Worm (Caenorhabditis elegans) whole organism, L1 larva: ENCODE data around the gene try-4.
A peak's percentile ranks its signal among the peaks of the same experiment; 100 is the strongest.

Experiments used
- C16A3.4 ChIP-seq: fragments of 150-350 bp; optimal IDR thresholded peaks from 2 replicates; lab custom pipeline; 2014; ENCODE audit warnings: missing biosample characterization, missing genetic modification characterization
- C34B4.2 ChIP-seq: sonication (generic microtip); optimal IDR thresholded peaks from 2 replicates; lab custom pipeline; 2017; ENCODE audit warnings: mild to moderate bottlenecking, missing genetic modification characterization, missing compliant biosample characterization
- aly-2 ChIP-seq: fragments of 150-350 bp; optimal IDR thresholded peaks from 2 replicates; lab custom pipeline; 2014; ENCODE audit warnings: missing biosample characterization, missing genetic modification characterization
- blmp-1 ChIP-seq: fragments of 150-350 bp; optimal IDR thresholded peaks from 2 replicates; lab custom pipeline; 2014; ENCODE audit warnings: missing biosample characterization, missing genetic modification characterization
- ceh-8 ChIP-seq: fragments of 200-800 bp; sonication (Bioruptor generic); optimal IDR thresholded peaks from 2 replicates; lab custom pipeline; 2018; ENCODE audit warnings: mild to moderate bottlenecking, missing genetic modification characterization, moderate library complexity, missing compliant biosample characterization
- ceh-82 ChIP-seq, 3 experiments: fragments of 150-350 bp in 1 of 3; sonication (generic microtip) in 2 of 3; optimal IDR thresholded peaks; 2 replicates each; lab custom pipeline; 2014 to 2017; ENCODE audit warnings: missing biosample characterization in 3 of 3, missing genetic modification characterization in 3 of 3
- ces-1 ChIP-seq: fragments of 150-350 bp; optimal IDR thresholded peaks from 2 replicates; lab custom pipeline; 2014; ENCODE audit warnings: missing biosample characterization, missing genetic modification reagents, missing genetic modification characterization
- efl-3 ChIP-seq: fragments of 200-800 bp; sonication (Bioruptor generic); optimal IDR thresholded peaks from 2 replicates; lab custom pipeline; 2018; ENCODE audit warnings: mild to moderate bottlenecking, missing genetic modification characterization, missing compliant biosample characterization
- elt-2 ChIP-seq: sonication (generic microtip); optimal IDR thresholded peaks from 2 replicates; lab custom pipeline; 2016; ENCODE audit warnings: missing genetic modification characterization, mild to moderate bottlenecking, inconsistent platforms, missing compliant biosample characterization, missing genetic modification reagents
- elt-3 ChIP-seq, 6 experiments: fragments of 150-350 bp in 1 of 6; sonication (generic microtip); optimal IDR thresholded peaks; 2 replicates each; lab custom pipeline; 2017 to 2018; ENCODE audit warnings: missing biosample characterization in 6 of 6, missing genetic modification characterization in 6 of 6, inconsistent platforms in 1 of 6
- fkh-10 ChIP-seq: sonication (generic microtip); optimal IDR thresholded peaks from 2 replicates; lab custom pipeline; 2017; ENCODE audit warnings: missing biosample characterization, missing genetic modification reagents, missing genetic modification characterization
- fkh-8 ChIP-seq: sonication (generic microtip); optimal IDR thresholded peaks from 2 replicates; lab custom pipeline; 2016; ENCODE audit warnings: mild to moderate bottlenecking, missing genetic modification characterization, missing compliant biosample characterization
- grh-1 ChIP-seq: fragments of 200-800 bp; sonication (Bioruptor generic); IDR thresholded peaks from 2 replicates; pipeline ENCODE4 v1.3.6; 2022; ENCODE audit warnings: missing genetic modification reagents, missing genetic modification characterization, missing compliant biosample characterization
- hlh-17 ChIP-seq: fragments of 200-800 bp; sonication (Bioruptor generic); optimal IDR thresholded peaks from 2 replicates; lab custom pipeline; 2018; ENCODE audit warnings: missing genetic modification characterization, mild to moderate bottlenecking, missing compliant biosample characterization, moderate library complexity, borderline replicate concordance
- irx-1 ChIP-seq: sonication (generic microtip); optimal IDR thresholded peaks from 2 replicates; lab custom pipeline; 2016; ENCODE audit warnings: missing genetic modification characterization, missing compliant biosample characterization
- isw-1 ChIP-seq: fragments of 200-800 bp; sonication (Bioruptor generic); IDR thresholded peaks from 2 replicates; pipeline ENCODE4 v1.3.6; 2022; ENCODE audit warnings: missing genetic modification characterization, missing compliant biosample characterization
- lin-13 ChIP-seq: fragments of 150-350 bp; optimal IDR thresholded peaks from 2 replicates; lab custom pipeline; 2014; ENCODE audit warnings: missing biosample characterization, missing genetic modification reagents, missing genetic modification characterization
- lin-14 ChIP-seq: fragments of 200-800 bp; sonication (Bioruptor generic); optimal IDR thresholded peaks from 2 replicates; lab custom pipeline; 2018; ENCODE audit warnings: mild to moderate bottlenecking, missing genetic modification characterization, moderate library complexity, missing compliant biosample characterization
- lin-15B ChIP-seq: fragments of 150-350 bp; sonication (generic microtip); optimal IDR thresholded peaks from 3 replicates; lab custom pipeline; 2014; ENCODE audit warnings: missing biosample characterization, missing genetic modification characterization
- lsy-2 ChIP-seq, 2 experiments: fragments of 150-350 bp; optimal IDR thresholded peaks; 2 replicates each; lab custom pipeline; 2014; ENCODE audit warnings: missing biosample characterization in 2 of 2, missing genetic modification characterization in 2 of 2
- mep-1 ChIP-seq: fragments of 150-350 bp; optimal IDR thresholded peaks from 2 replicates; lab custom pipeline; 2014; ENCODE audit warnings: missing biosample characterization, missing genetic modification characterization
- nhr-19 ChIP-seq: fragments of 200-800 bp; sonication (Bioruptor generic); conservative IDR thresholded peaks from 2 replicates; pipeline ENCODE4 v1.3.6; 2022; ENCODE audit warnings: missing genetic modification characterization, missing compliant biosample characterization
- nhr-20 ChIP-seq: sonication (generic microtip); optimal IDR thresholded peaks from 2 replicates; lab custom pipeline; 2016; ENCODE audit warnings: mild to moderate bottlenecking, missing genetic modification characterization, missing compliant biosample characterization
- nhr-47 ChIP-seq: sonication (generic microtip); optimal IDR thresholded peaks from 2 replicates; lab custom pipeline; 2016; ENCODE audit warnings: mild to moderate bottlenecking, missing genetic modification characterization, moderate library complexity, missing compliant biosample characterization
- nhr-71 ChIP-seq: sonication (generic microtip); optimal IDR thresholded peaks from 2 replicates; lab custom pipeline; 2016; ENCODE audit warnings: mild to moderate bottlenecking, missing genetic modification characterization, moderate library complexity, missing compliant biosample characterization
- nhr-76 ChIP-seq: sonication (generic microtip); optimal IDR thresholded peaks from 2 replicates; lab custom pipeline; 2017; ENCODE audit warnings: missing biosample characterization, missing genetic modification characterization
- nhr-84 ChIP-seq: sonication (generic microtip); optimal IDR thresholded peaks from 2 replicates; lab custom pipeline; 2017; ENCODE audit warnings: missing biosample characterization, missing genetic modification characterization
- pag-3 ChIP-seq: sonication (generic microtip); optimal IDR thresholded peaks from 2 replicates; lab custom pipeline; 2017; ENCODE audit warnings: missing genetic modification characterization, mild to moderate bottlenecking, missing compliant biosample characterization, antibody characterized with exemption, borderline replicate concordance; ENCODE audit not compliant: insufficient read depth
- pax-3 ChIP-seq: fragments of 200-800 bp; sonication (Bioruptor generic); optimal IDR thresholded peaks from 2 replicates; lab custom pipeline; 2018; ENCODE audit warnings: mild to moderate bottlenecking, missing genetic modification characterization, moderate library complexity, missing compliant biosample characterization
- pqm-1 ChIP-seq: sonication (generic microtip); optimal IDR thresholded peaks from 3 replicates; lab custom pipeline; 2017; ENCODE audit warnings: missing biosample characterization, missing genetic modification characterization
- rnt-1 ChIP-seq: sonication (generic microtip); optimal IDR thresholded peaks from 2 replicates; lab custom pipeline; 2016; ENCODE audit warnings: mild to moderate bottlenecking, missing genetic modification characterization, moderate library complexity, missing compliant biosample characterization
- snu-23 ChIP-seq: sonication (generic microtip); optimal IDR thresholded peaks from 2 replicates; lab custom pipeline; 2016; ENCODE audit warnings: missing genetic modification characterization, missing compliant biosample characterization
- sup-37 ChIP-seq: fragments of 200-800 bp; sonication (Bioruptor generic); optimal IDR thresholded peaks from 2 replicates; lab custom pipeline; 2018; ENCODE audit warnings: mild to moderate bottlenecking, missing genetic modification characterization, missing compliant biosample characterization
- swsn-7 ChIP-seq: sonication (generic microtip); optimal IDR thresholded peaks from 2 replicates; lab custom pipeline; 2016; ENCODE audit warnings: missing genetic modification characterization, missing compliant biosample characterization
- tbx-2 ChIP-seq: sonication (generic microtip); optimal IDR thresholded peaks from 2 replicates; lab custom pipeline; 2016; ENCODE audit warnings: missing genetic modification characterization, missing compliant biosample characterization
- unc-86 ChIP-seq: sonication (generic microtip); optimal IDR thresholded peaks from 2 replicates; lab custom pipeline; 2016; ENCODE audit warnings: missing genetic modification characterization, missing compliant biosample characterization
- vab-15 ChIP-seq: sonication (generic microtip); optimal IDR thresholded peaks from 2 replicates; lab custom pipeline; 2017; ENCODE audit warnings: missing genotype, mild to moderate bottlenecking, missing genetic modification characterization, missing compliant biosample characterization
- xbp-1 ChIP-seq: sonication (generic microtip); optimal IDR thresholded peaks from 2 replicates; lab custom pipeline; 2016; ENCODE audit warnings: missing genetic modification characterization, missing compliant biosample characterization
- zag-1 ChIP-seq: fragments of 150-350 bp; optimal IDR thresholded peaks from 2 replicates; lab custom pipeline; 2014; ENCODE audit warnings: missing biosample characterization, missing genetic modification characterization
- ztf-11 ChIP-seq, 2 experiments: sonication (generic microtip); optimal IDR thresholded peaks; 2 replicates each; lab custom pipeline; 2016 to 2017; ENCODE audit warnings: missing genetic modification characterization in 2 of 2, missing biosample characterization in 1 of 2, missing compliant biosample characterization in 1 of 2
- ztf-4 ChIP-seq: fragments of 150-350 bp; optimal IDR thresholded peaks from 2 replicates; lab custom pipeline; 2014; ENCODE audit warnings: missing biosample characterization, missing genetic modification characterization

Gene try-4

ce11 chrV:20879069-20879667, 18.2 kb upstream of the try-4 start, which contains the start of gene unc-80 (continued):
- peak; percentile 30 for TF ChIP-seq rnt-1 (tag; lab: Kevin White, UChicago)
- TF ChIP-seq nhr-84: no peak
- peak; percentile 17 for TF ChIP-seq xbp-1 (tag; lab: Kevin White, UChicago)
- peak; percentile 11 for TF ChIP-seq irx-1 (tag; lab: Kevin White, UChicago)
- peak; percentile 54 for TF ChIP-seq nhr-47 (tag; lab: Kevin White, UChicago)
- no peak for TF ChIP-seq efl-3 (GFP tag; lab: Kevin White, UChicago)
- TF ChIP-seq swsn-7 (tag; lab: Kevin White, UChicago): peak; percentile 56
- peak; percentile 11 for TF ChIP-seq lin-15B
- peak; percentile 23 to 53 (median 31) for TF ChIP-seq ceh-82 (tag; optimal IDR thresholded peaks at IDR 0.05; lab: Kevin White, UChicago)
- no peak for TF ChIP-seq C34B4.2 (tag; lab: Kevin White, UChicago)
- TF ChIP-seq nhr-76 (tag; lab: Kevin White, UChicago): no peak
- TF ChIP-seq isw-1 (GFP tag; lab: Robert Waterston, UW): peak; percentile 20; the same call in 1 of the 2 replicates
- peak; percentile 47 for TF ChIP-seq zag-1 (tag; lab: Kevin White, UChicago)
- TF ChIP-seq ztf-11 (tag; optimal IDR thresholded peaks at IDR 0.05; lab: Kevin White, UChicago): no peak
- peak; percentile 91 for TF ChIP-seq lin-14 (GFP tag; lab: Kevin White, UChicago)
- no peak for TF ChIP-seq pag-3
- TF ChIP-seq snu-23: peak; percentile 56
- TF ChIP-seq fkh-8: peak; percentile 25
- TF ChIP-seq aly-2 (tag; lab: Kevin White, UChicago): peak; percentile 37
- TF ChIP-seq pax-3 (tag; lab: Kevin White, UChicago): no peak
- no peak for TF ChIP-seq nhr-19 (GFP tag; lab: Robert Waterston, UW)
- TF ChIP-seq unc-86 (tag; lab: Kevin White, UChicago): peak; percentile 55
- TF ChIP-seq elt-3 (tag; optimal IDR thresholded peaks at IDR 0.05; lab: Kevin White, UChicago): no peak
- peak; percentile 57 for TF ChIP-seq nhr-71 (tag; lab: Kevin White, UChicago)

ce11 chrV:20875324-20875723, 14.4 kb upstream of the try-4 start:
- no peak for TF ChIP-seq swsn-7 (tag; lab: Kevin White, UChicago)
- TF ChIP-seq mep-1 (tag; lab: Kevin White, UChicago): no peak
- TF ChIP-seq blmp-1 (tag; lab: Kevin White, UChicago): no peak
- TF ChIP-seq lsy-2 (tag; optimal IDR thresholded peaks at IDR 0.05; lab: Kevin White, UChicago): no peak
- TF ChIP-seq hlh-17: no peak
- no peak for TF ChIP-seq elt-2 (tag; lab: Kevin White, UChicago)
- TF ChIP-seq grh-1 (GFP tag; lab: Robert Waterston, UW): no peak

ce11 chrV:20873144-20873543, 12.2 kb upstream of the try-4 start:
- TF ChIP-seq C16A3.4 (tag; lab: Kevin White, UChicago): no peak
- no peak for TF ChIP-seq nhr-47 (tag; lab: Kevin White, UChicago)
- no peak for TF ChIP-seq nhr-19 (GFP tag; lab: Robert Waterston, UW)
- no peak for TF ChIP-seq efl-3 (GFP tag; lab: Kevin White, UChicago)
- no peak for TF ChIP-seq lin-13 (GFP tag; lab: Kevin White, UChicago)
- TF ChIP-seq ztf-4 (tag; lab: Kevin White, UChicago): no peak
- no peak for TF ChIP-seq nhr-20 (tag; lab: Kevin White, UChicago)
- TF ChIP-seq pqm-1 (tag; lab: Kevin White, UChicago): no peak
- TF ChIP-seq ceh-82 (tag; optimal IDR thresholded peaks at IDR 0.05; lab: Kevin White, UChicago): peak in 1 of 3 experiments; percentile 32
- no peak for TF ChIP-seq blmp-1 (tag; lab: Kevin White, UChicago)
- TF ChIP-seq lin-14 (GFP tag; lab: Kevin White, UChicago): peak; percentile 86
- TF ChIP-seq vab-15 (tag; lab: Kevin White, UChicago): no peak
- peak; percentile 6 for TF ChIP-seq tbx-2 (tag; lab: Kevin White, UChicago)
- TF ChIP-seq grh-1 (GFP tag; lab: Robert Waterston, UW): no peak
- TF ChIP-seq sup-37 (GFP tag; lab: Kevin White, UChicago): no peak
- peak; percentile 77 for TF ChIP-seq fkh-10
- peak; percentile 86 for TF ChIP-seq ces-1 (GFP tag; lab: Kevin White, UChicago)
- TF ChIP-seq ceh-8 (GFP tag; lab: Kevin White, UChicago): peak; percentile 37
- TF ChIP-seq nhr-71 (tag; lab: Kevin White, UChicago): peak; percentile 18
- TF ChIP-seq lsy-2 (tag; optimal IDR thresholded peaks at IDR 0.05; lab: Kevin White, UChicago): no peak
